Fruit fly (Drosophila melanogaster) whole organism, embryonic: ENCODE data around the gene Sap30.
A peak's percentile ranks its signal among the peaks of the same experiment; 100 is the strongest.

Experiments
- Ada2b ChIP-seq: fragments of 200-800 bp; sonication (Bioruptor generic); IDR thresholded peaks from 2 replicates; pipeline ENCODE4 v1.3.6; 2022; ENCODE audit warnings: missing biosample characterization, missing genetic modification characterization
- Bdp1 ChIP-seq: fragments of 200-800 bp; sonication (Bioruptor generic); optimal IDR thresholded peaks from 3 replicates; lab custom pipeline; 2016; ENCODE audit warnings: missing biosample characterization, missing genetic modification characterization
- Bteb2 ChIP-seq: fragments of 200-800 bp; sonication (Bioruptor generic); optimal IDR thresholded peaks from 2 replicates; lab custom pipeline; 2016; ENCODE audit warnings: missing biosample characterization, missing genetic modification characterization
- CG10543 ChIP-seq: fragments of 200-800 bp; sonication (Bioruptor generic); optimal IDR thresholded peaks from 3 replicates; lab custom pipeline; 2017; ENCODE audit warnings: missing biosample characterization, mild to moderate bottlenecking, missing genetic modification characterization, moderate library complexity
- CG11504 ChIP-seq: fragments of 200-800 bp; sonication (Bioruptor generic); optimal IDR thresholded peaks from 3 replicates; lab custom pipeline; 2019; ENCODE audit warnings: missing biosample characterization, mild to moderate bottlenecking, missing genetic modification characterization, moderate library complexity
- CG12104 ChIP-seq: fragments of 200-800 bp; sonication (Bioruptor generic); optimal IDR thresholded peaks from 3 replicates; lab custom pipeline; 2016; ENCODE audit warnings: missing biosample characterization, missing genetic modification characterization
- CG12659 ChIP-seq: fragments of 200-800 bp; sonication (Bioruptor generic); optimal IDR thresholded peaks from 3 replicates; lab custom pipeline; 2017; ENCODE audit warnings: mild to moderate bottlenecking, missing biosample characterization, missing genetic modification reagents, missing genetic modification characterization
- CG15601 ChIP-seq: fragments of 200-800 bp; sonication (Bioruptor generic); optimal IDR thresholded peaks from 3 replicates; lab custom pipeline; 2019; ENCODE audit warnings: missing biosample characterization, mild to moderate bottlenecking, missing genetic modification characterization, moderate library complexity
- CG18011 ChIP-seq: fragments of 200-800 bp; sonication (Bioruptor generic); optimal IDR thresholded peaks from 2 replicates; lab custom pipeline; 2017; ENCODE audit warnings: missing biosample characterization, missing genetic modification characterization, mild to moderate bottlenecking, moderate library complexity, missing genotype
- CG2202 ChIP-seq: fragments of 200-800 bp; sonication (Bioruptor generic); optimal IDR thresholded peaks from 2 replicates; lab custom pipeline; 2018; ENCODE audit warnings: missing biosample characterization, mild to moderate bottlenecking, missing genetic modification characterization
- CG31388 ChIP-seq: fragments of 200-800 bp; sonication (Bioruptor generic); optimal IDR thresholded peaks from 2 replicates; lab custom pipeline; 2016; ENCODE audit warnings: missing biosample characterization, missing genetic modification characterization
- CG32767 ChIP-seq: fragments of 200-800 bp; sonication (Bioruptor generic); IDR thresholded peaks from 2 replicates; pipeline ENCODE4 v1.3.6; 2022; ENCODE audit warnings: missing biosample characterization, missing genetic modification characterization
- CG43689 ChIP-seq: fragments of 200-800 bp; sonication (Bioruptor generic); IDR thresholded peaks from 2 replicates; pipeline ENCODE4 v1.3.6; 2022; ENCODE audit warnings: missing biosample characterization, missing genetic modification characterization
- CG4404 ChIP-seq: fragments of 200-800 bp; sonication (Bioruptor generic); IDR thresholded peaks from 2 replicates; pipeline ENCODE4 v1.3.6; 2022; ENCODE audit warnings: missing biosample characterization, missing genetic modification characterization
- CG7357 ChIP-seq: fragments of 200-800 bp; sonication (Bioruptor generic); IDR thresholded peaks from 3 replicates; pipeline ENCODE4 v1.3.6; 2022; ENCODE audit warnings: missing biosample characterization, missing genetic modification characterization
- CG7372 ChIP-seq: fragments of 200-800 bp; sonication (Bioruptor generic); IDR thresholded peaks from 2 replicates; pipeline ENCODE4 v1.3.6; 2022; ENCODE audit warnings: missing biosample characterization, missing genetic modification characterization
- CG9797 ChIP-seq: fragments of 200-800 bp; sonication (Bioruptor generic); optimal IDR thresholded peaks from 3 replicates; lab custom pipeline; 2018; ENCODE audit warnings: missing biosample characterization, mild to moderate bottlenecking, missing genetic modification characterization
- Dip2 ChIP-seq: fragments of 200-800 bp; sonication (Bioruptor generic); IDR thresholded peaks from 2 replicates; pipeline ENCODE4 v1.3.6; 2022; ENCODE audit warnings: missing biosample characterization, missing genetic modification characterization
- Dll ChIP-seq: fragments of 200-800 bp; sonication (Bioruptor generic); IDR thresholded peaks from 4 replicates; pipeline ENCODE4 v1.3.6; 2022; ENCODE audit warnings: missing biosample characterization, missing genetic modification characterization; ENCODE audit not compliant: partially characterized antibody
- Dref ChIP-seq: fragments of 200-800 bp; sonication (Bioruptor generic); IDR thresholded peaks from 2 replicates; pipeline ENCODE4 v1.3.6; 2022; ENCODE audit warnings: missing biosample characterization, missing genetic modification characterization
- GATAe ChIP-seq: fragments of 200-800 bp; sonication (Bioruptor generic); conservative IDR thresholded peaks from 2 replicates; pipeline ENCODE4 v1.3.6; 2022; ENCODE audit warnings: missing biosample characterization, missing genetic modification characterization
- HLH54F ChIP-seq: fragments of 200-800 bp; sonication (Bioruptor generic); optimal IDR thresholded peaks from 3 replicates; lab custom pipeline; 2016; ENCODE audit warnings: missing biosample characterization, missing genetic modification characterization
- HLHmδ ChIP-seq: fragments of 200-800 bp; sonication (Bioruptor generic); optimal IDR thresholded peaks from 2 replicates; lab custom pipeline; 2018; ENCODE audit warnings: missing biosample characterization, mild to moderate bottlenecking, missing genetic modification characterization, moderate library complexity
- HmgZ ChIP-seq: fragments of 200-800 bp; sonication (Bioruptor generic); optimal IDR thresholded peaks from 2 replicates; lab custom pipeline; 2018; ENCODE audit warnings: missing biosample characterization, mild to moderate bottlenecking, missing genetic modification characterization
- Hr3 ChIP-seq: fragments of 200-800 bp; sonication (Bioruptor generic); optimal IDR thresholded peaks from 3 replicates; lab custom pipeline; 2016; ENCODE audit warnings: missing biosample characterization, missing genetic modification characterization
- Hsf ChIP-seq: fragments of 200-800 bp; sonication (Bioruptor generic); optimal IDR thresholded peaks from 3 replicates; lab custom pipeline; 2016; ENCODE audit warnings: missing biosample characterization, missing genetic modification characterization
- MESR4 ChIP-seq: fragments of 200-800 bp; sonication (Bioruptor generic); optimal IDR thresholded peaks from 2 replicates; lab custom pipeline; 2018; ENCODE audit warnings: missing biosample characterization, mild to moderate bottlenecking, missing genetic modification characterization, moderate library complexity
- Mes4 ChIP-seq: fragments of 200-800 bp; sonication (Bioruptor generic); optimal IDR thresholded peaks from 2 replicates; lab custom pipeline; 2016; ENCODE audit warnings: missing biosample characterization, missing genetic modification characterization
- Myb ChIP-seq: fragments of 200-800 bp; sonication (Bioruptor generic); optimal IDR thresholded peaks from 2 replicates; lab custom pipeline; 2016; ENCODE audit warnings: missing biosample characterization, missing genetic modification characterization
- Nf-YB ChIP-seq: fragments of 200-800 bp; sonication (Bioruptor generic); optimal IDR thresholded peaks from 3 replicates; lab custom pipeline; 2019; ENCODE audit warnings: missing biosample characterization, mild to moderate bottlenecking, missing genetic modification characterization, moderate library complexity
- Poxn ChIP-seq: fragments of 200-800 bp; sonication (Bioruptor generic); IDR thresholded peaks from 2 replicates; pipeline ENCODE4 v1.3.6; 2022; ENCODE audit warnings: missing biosample characterization, missing genetic modification characterization
- Sox102F ChIP-seq: fragments of 200-800 bp; sonication (Bioruptor generic); optimal IDR thresholded peaks from 2 replicates; lab custom pipeline; 2018; ENCODE audit warnings: missing biosample characterization, mild to moderate bottlenecking, missing genetic modification characterization, moderate library complexity
- Spps ChIP-seq: fragments of 200-800 bp; sonication (Bioruptor generic); optimal IDR thresholded peaks from 2 replicates; lab custom pipeline; 2018; ENCODE audit warnings: missing biosample characterization, mild to moderate bottlenecking, missing genetic modification characterization
- Vsx1 ChIP-seq: fragments of 200-800 bp; sonication (Bioruptor generic); optimal IDR thresholded peaks from 2 replicates; lab custom pipeline; 2017; ENCODE audit warnings: missing biosample characterization, mild to moderate bottlenecking, missing genetic modification characterization, missing genetic modification reagents
- amos ChIP-seq: fragments of 200-800 bp; sonication (Bioruptor generic); IDR thresholded peaks from 2 replicates; pipeline ENCODE4 v1.3.6; 2022; ENCODE audit warnings: missing biosample characterization, missing genetic modification characterization; ENCODE audit not compliant: partially characterized antibody
- br ChIP-seq: fragments of >200 bp; optimal IDR thresholded peaks from 2 replicates; lab custom pipeline; 2017
- crp ChIP-seq, 2 experiments: fragments of 200-800 bp; sonication (Bioruptor generic); optimal IDR thresholded peaks; 2 replicates in 1 of 2; 3 replicates in 1 of 2; lab custom pipeline; 2017; ENCODE audit warnings: missing biosample characterization in 2 of 2, missing genetic modification characterization in 2 of 2, mild to moderate bottlenecking in 1 of 2, moderate library complexity in 1 of 2
- da ChIP-seq: fragments of 200-800 bp; sonication (Bioruptor generic); optimal IDR thresholded peaks from 2 replicates; lab custom pipeline; 2016; ENCODE audit warnings: missing biosample characterization, missing genetic modification characterization
- dpn ChIP-seq, 2 experiments: fragments of 200-800 bp; sonication (Bioruptor generic); optimal IDR thresholded peaks; 3 replicates each; lab custom pipeline; 2016; ENCODE audit warnings: missing biosample characterization in 2 of 2, missing genetic modification characterization in 2 of 2
- fu2 ChIP-seq: fragments of 200-800 bp; sonication (Bioruptor generic); optimal IDR thresholded peaks from 2 replicates; lab custom pipeline; 2016; ENCODE audit warnings: missing biosample characterization, missing genetic modification characterization
- her ChIP-seq: fragments of 200-800 bp; sonication (Bioruptor generic); optimal IDR thresholded peaks from 2 replicates; lab custom pipeline; 2016; ENCODE audit warnings: missing biosample characterization, missing genetic modification characterization
- hth ChIP-seq: fragments of >200 bp; optimal IDR thresholded peaks from 2 replicates; lab custom pipeline; 2017; ENCODE audit warnings: inconsistent platforms
- maf-S ChIP-seq: fragments of 200-800 bp; sonication (Bioruptor generic); optimal IDR thresholded peaks from 2 replicates; lab custom pipeline; 2016; ENCODE audit warnings: missing biosample characterization, missing genetic modification characterization
- peb ChIP-seq: fragments of 200-800 bp; sonication (Bioruptor generic); IDR thresholded peaks from 2 replicates; pipeline ENCODE4 v1.3.6; 2022; ENCODE audit warnings: missing biosample characterization, missing genetic modification characterization
- ranshi ChIP-seq: fragments of 200-800 bp; sonication (Bioruptor generic); IDR thresholded peaks from 2 replicates; pipeline ENCODE4 v1.3.6; 2022; ENCODE audit warnings: missing biosample characterization, missing genetic modification characterization
- rib ChIP-seq: fragments of 200-800 bp; sonication (Bioruptor generic); IDR thresholded peaks from 2 replicates; pipeline ENCODE4 v1.3.6; 2022; ENCODE audit warnings: missing biosample characterization, missing genetic modification characterization
- run ChIP-seq: fragments of 200-800 bp; sonication (Bioruptor generic); optimal IDR thresholded peaks from 3 replicates; lab custom pipeline; 2018; ENCODE audit warnings: missing biosample characterization, mild to moderate bottlenecking, missing genetic modification characterization
- salm ChIP-seq: fragments of 200-800 bp; sonication (Bioruptor generic); optimal IDR thresholded peaks from 2 replicates; lab custom pipeline; 2018; ENCODE audit warnings: missing biosample characterization, mild to moderate bottlenecking, missing genetic modification characterization
- twi ChIP-seq: fragments of 200-800 bp; optimal IDR thresholded peaks from 2 replicates; lab custom pipeline; 2019; ENCODE audit warnings: missing biosample characterization, mild to moderate bottlenecking, missing genetic modification characterization, moderate library complexity
- vfl ChIP-seq: fragments of 200-800 bp; sonication (Bioruptor generic); optimal IDR thresholded peaks from 2 replicates; lab custom pipeline; 2016; ENCODE audit warnings: missing biosample characterization, missing genetic modification characterization
- zf30C ChIP-seq: fragments of 200-800 bp; sonication (Bioruptor generic); optimal IDR thresholded peaks from 3 replicates; lab custom pipeline; 2018; ENCODE audit warnings: missing biosample characterization, mild to moderate bottlenecking, missing genetic modification characterization
- zfh1 ChIP-seq: fragments of 200-800 bp; sonication (Bioruptor generic); IDR thresholded peaks from 3 replicates; pipeline ENCODE4 v1.3.6; 2022; ENCODE audit warnings: missing biosample characterization, missing genetic modification characterization

Gene Sap30

DNA sequence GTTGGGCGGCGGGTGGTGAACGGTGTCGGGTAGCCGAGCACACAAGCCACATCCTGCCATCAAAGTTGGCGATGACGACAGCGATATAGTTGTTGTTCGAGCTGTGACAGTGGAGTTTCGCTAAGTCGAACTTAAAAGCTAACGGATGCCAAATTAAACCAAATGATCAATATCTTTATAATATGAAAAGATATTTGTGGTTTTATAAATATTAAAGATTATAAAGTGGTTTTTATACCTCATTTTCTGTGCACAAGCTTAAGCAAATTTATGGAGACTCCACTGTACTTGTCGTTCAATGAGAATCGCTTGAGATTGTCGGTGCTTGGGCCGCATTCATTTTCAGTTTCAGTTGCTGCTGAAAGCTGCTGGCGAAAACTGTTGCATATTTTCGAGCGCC lies 35.0 kb downstream of the Sap30 start (continued):
- TF ChIP-seq CG12659, result peak; percentile 31
- no peak for TF ChIP-seq Bteb2
- no peak for TF ChIP-seq twi (tag; lab: Kevin White, UChicago)
- TF ChIP-seq dpn (GFP tag; optimal IDR thresholded peaks at IDR 0.05; lab: Kevin White, UChicago), result peak in 1 of 2 experiments; percentile 23
- no peak for TF ChIP-seq CG10543 (GFP tag; lab: Kevin White, UChicago)
- TF ChIP-seq hth (lab: Kevin White, UChicago), result no peak
- TF ChIP-seq Myb (GFP tag; lab: Kevin White, UChicago), result no peak
- no peak for TF ChIP-seq br (lab: Kevin White, UChicago)
- TF ChIP-seq amos (GFP tag; lab: Robert Waterston, UW), result no peak
- TF ChIP-seq CG7372 (GFP tag; lab: Robert Waterston, UW), result no peak; the same call in 1 of the 2 replicates
- TF ChIP-seq peb (GFP tag; lab: Robert Waterston, UW), result peak; percentile 37; the same call in 1 of the 2 replicates
- 0 out of 2 replicates have a peak, but pooled peaks have one; percentile 12 for TF ChIP-seq GATAe (GFP tag; lab: Robert Waterston, UW)
- TF ChIP-seq da (GFP tag; lab: Kevin White, UChicago), result no peak
- TF ChIP-seq HLHmδ (GFP tag; lab: Kevin White, UChicago), result no peak
- no peak for TF ChIP-seq Poxn
- no peak for TF ChIP-seq CG31388 (GFP tag; lab: Kevin White, UChicago)
- TF ChIP-seq zfh1 (GFP tag; lab: Robert Waterston, UW), result peak; percentile 45; the same call in 1 of the 3 replicates
- no peak for TF ChIP-seq maf-S (GFP tag; lab: Kevin White, UChicago)
- no peak for TF ChIP-seq CG2202
- no peak for TF ChIP-seq HLH54F (GFP tag; lab: Kevin White, UChicago)
- 0 out of 2 replicates have a peak, but pooled peaks have one; percentile 35 for TF ChIP-seq CG32767 (GFP tag; lab: Robert Waterston, UW)
- TF ChIP-seq Vsx1 (GFP tag; lab: Kevin White, UChicago), result no peak
- TF ChIP-seq rib (GFP tag; lab: Robert Waterston, UW), result no peak
- peak; percentile 15 for TF ChIP-seq Hsf (GFP tag; lab: Kevin White, UChicago)
- no peak for TF ChIP-seq zf30C
- no peak for TF ChIP-seq CG18011
- no peak for TF ChIP-seq salm (tag; lab: Kevin White, UChicago)
- TF ChIP-seq Dref (GFP tag; lab: Robert Waterston, UW), result no peak
- no peak for TF ChIP-seq Bdp1 (GFP tag; lab: Kevin White, UChicago)
- no peak for TF ChIP-seq fu2 (GFP tag; lab: Kevin White, UChicago)
- TF ChIP-seq CG12104, result no peak
- TF ChIP-seq Dip2 (GFP tag; lab: Robert Waterston, UW), result no peak
- TF ChIP-seq ranshi (GFP tag; lab: Robert Waterston, UW), result 0 out of 2 replicates have a peak, but pooled peaks have one; percentile 32
- no peak for TF ChIP-seq vfl (GFP tag; lab: Kevin White, UChicago)
- TF ChIP-seq Dll (GFP tag; lab: Robert Waterston, UW), result no peak
- TF ChIP-seq run, result peak; percentile 22
- TF ChIP-seq CG4404 (GFP tag; lab: Robert Waterston, UW), result peak; percentile 32; the same call in 1 of the 2 replicates
- TF ChIP-seq crp (GFP tag; optimal IDR thresholded peaks at IDR 0.05; lab: Kevin White, UChicago), result no peak
- TF ChIP-seq Mes4 (GFP tag; lab: Kevin White, UChicago), result no peak
- TF ChIP-seq her (GFP tag; lab: Kevin White, UChicago), result no peak
- TF ChIP-seq CG7357, result no peak
- TF ChIP-seq CG43689 (GFP tag; lab: Robert Waterston, UW), result no peak
- no peak for TF ChIP-seq Spps (tag; lab: Kevin White, UChicago)
- TF ChIP-seq Sox102F, result peak; percentile 78
- peak; percentile 77 for TF ChIP-seq CG11504
- peak; percentile 21 for TF ChIP-seq HmgZ (tag; lab: Kevin White, UChicago)
- TF ChIP-seq Nf-YB, result peak; percentile 3
- TF ChIP-seq CG9797, result no peak
- TF ChIP-seq Hr3 (GFP tag; lab: Kevin White, UChicago), result peak; percentile 22
- TF ChIP-seq MESR4, result no peak
- peak; percentile 49 for TF ChIP-seq CG15601 (tag; lab: Kevin White, UChicago)
- TF ChIP-seq Ada2b (GFP tag; lab: Robert Waterston, UW), result peak; percentile 63; the same call in 1 of the 2 replicates
